Worm (Caenorhabditis elegans) whole organism, young adult: ENCODE data around the gene crp-1.

Experiments used
- B0019.2 ChIP-seq: fragments of 200-800 bp; sonication (Bioruptor generic); conservative IDR thresholded peaks from 2 replicates; pipeline ENCODE4 v1.3.6; 2022; ENCODE audit warnings: missing genetic modification reagents, missing genetic modification characterization, missing compliant biosample characterization
- F52B5.7 ChIP-seq: sonication (generic microtip); optimal IDR thresholded peaks from 2 replicates; lab custom pipeline; 2016; ENCODE audit warnings: mild to moderate bottlenecking, missing genetic modification characterization, missing compliant biosample characterization
- ama-1 ChIP-seq, 3 experiments: fragments of 150-350 bp in 1 of 3; sonication (generic microtip) in 2 of 3; optimal IDR thresholded peaks; 2 replicates each; lab custom pipeline; 2014 to 2018; ENCODE audit warnings: missing biosample characterization in 2 of 3, missing genetic modification characterization in 2 of 3, missing genetic modification reagents in 2 of 3
- dpl-1 ChIP-seq: fragments of 150-350 bp; optimal IDR thresholded peaks from 2 replicates; lab custom pipeline; 2014; ENCODE audit warnings: missing biosample characterization, missing genetic modification reagents, missing genetic modification characterization
- let-607 ChIP-seq, 2 experiments: fragments of 200-800 bp in 1 of 2; sonication (Bioruptor generic) in 1 of 2; sonication (generic microtip) in 1 of 2; optimal IDR thresholded peaks; 2 replicates each; lab custom pipeline; 2016 to 2018; ENCODE audit warnings: mild to moderate bottlenecking in 2 of 2, missing compliant biosample characterization in 2 of 2, missing genetic modification characterization in 2 of 2, moderate library complexity in 2 of 2, missing genotype in 1 of 2
- lin-40 ChIP-seq: sonication (generic microtip); optimal IDR thresholded peaks from 2 replicates; lab custom pipeline; 2016; ENCODE audit warnings: missing genetic modification characterization, mild to moderate bottlenecking, missing compliant biosample characterization, missing genotype, missing genetic modification reagents
- lsl-1 ChIP-seq: fragments of 200-800 bp; sonication (Bioruptor generic); optimal IDR thresholded peaks from 2 replicates; lab custom pipeline; 2018; ENCODE audit warnings: mild to moderate bottlenecking, missing genetic modification characterization, moderate library complexity, missing compliant biosample characterization
- nhr-27 ChIP-seq: fragments of 200-800 bp; sonication (Bioruptor generic); optimal IDR thresholded peaks from 2 replicates; lab custom pipeline; 2018; ENCODE audit warnings: mild to moderate bottlenecking, missing genetic modification characterization, moderate library complexity, missing compliant biosample characterization
- nhr-90 ChIP-seq: sonication (generic microtip); optimal IDR thresholded peaks from 2 replicates; lab custom pipeline; 2016; ENCODE audit warnings: missing genotype, mild to moderate bottlenecking, missing genetic modification characterization, missing compliant biosample characterization
- tbp1 ChIP-seq: fragments of 200-800 bp; sonication (Bioruptor generic); optimal IDR thresholded peaks from 2 replicates; lab custom pipeline; 2018; ENCODE audit warnings: mild to moderate bottlenecking, missing genetic modification characterization, missing compliant biosample characterization
- unc-130 ChIP-seq: sonication (generic microtip); optimal IDR thresholded peaks from 2 replicates; lab custom pipeline; 2016; ENCODE audit warnings: missing genetic modification reagents, missing genetic modification characterization, missing compliant biosample characterization
- unc-62 ChIP-seq: fragments of 150-350 bp; optimal IDR thresholded peaks from 2 replicates; lab custom pipeline; 2014; ENCODE audit warnings: missing biosample characterization, missing genetic modification reagents, missing genetic modification characterization

ce11 chrV:10493150-10493549 lies 14.8 kb downstream of the crp-1 start, which contains the start of gene ugt-33:
- TF ChIP-seq F52B5.7 (tag; lab: Kevin White, UChicago) (no peak), unc-62 (GFP tag; lab: Kevin White, UChicago) (no peak), nhr-27 (no peak), lin-40 (tag; lab: Kevin White, UChicago) (no peak), ama-1 (optimal IDR thresholded peaks at IDR 0.05; lab: Kevin White, UChicago) (no peak), ama-1 (GFP tag; optimal IDR thresholded peaks at IDR 0.05; lab: Kevin White, UChicago) (no peak), nhr-90 (tag; lab: Kevin White, UChicago) (no peak), let-607 (tag; optimal IDR thresholded peaks at IDR 0.05; lab: Kevin White, UChicago) (no peak), unc-130 (GFP tag; lab: Kevin White, UChicago) (no peak), dpl-1 (GFP tag; lab: Kevin White, UChicago) (no peak), B0019.2 (GFP tag; lab: Robert Waterston, UW) (no peak), tbp1 (GFP tag; lab: Kevin White, UChicago) (no peak), lsl-1 (GFP tag; lab: Kevin White, UChicago) (no peak)
